Fruit fly (Drosophila melanogaster) whole organism, wandering third instar larva: ENCODE data around the gene CG7878.

Experiments
- Abd-B ChIP-seq: fragments of >200 bp; optimal IDR thresholded peaks from 2 replicates; lab custom pipeline; 2017; ENCODE audit warnings: missing biosample characterization, missing genetic modification characterization
- CG32264 ChIP-seq: fragments of 200-800 bp; sonication (Bioruptor generic); optimal IDR thresholded peaks from 2 replicates; lab custom pipeline; 2016; ENCODE audit warnings: missing biosample characterization, missing genetic modification characterization
- CrebA ChIP-seq: fragments of 200-800 bp; sonication (Bioruptor generic); optimal IDR thresholded peaks from 2 replicates; lab custom pipeline; 2016; ENCODE audit warnings: missing biosample characterization, mild to moderate bottlenecking, missing genetic modification characterization, borderline replicate concordance
- Dfd ChIP-seq: fragments of >200 bp; optimal IDR thresholded peaks from 2 replicates; lab custom pipeline; 2017; ENCODE audit warnings: missing biosample characterization, missing genetic modification characterization
- Dif ChIP-seq: fragments of 200-275, 200-300 bp; sonication (Bioruptor generic); optimal IDR thresholded peaks from 2 replicates; lab custom pipeline; 2018; ENCODE audit warnings: missing biosample characterization, missing genetic modification characterization; ENCODE audit not compliant: partially characterized antibody
- GATAd ChIP-seq: sonication (Bioruptor generic); optimal IDR thresholded peaks from 2 replicates; lab custom pipeline; 2016; ENCODE audit warnings: missing biosample characterization, missing genetic modification characterization
- HLH106 ChIP-seq: fragments of 200-800 bp; optimal IDR thresholded peaks from 3 replicates; lab custom pipeline; 2019; ENCODE audit warnings: missing biosample characterization, mild to moderate bottlenecking, missing genetic modification characterization, moderate library complexity
- Hnf4 ChIP-seq: fragments of 200-800 bp; sonication (Bioruptor generic); optimal IDR thresholded peaks from 2 replicates; lab custom pipeline; 2016; ENCODE audit warnings: missing biosample characterization, mild to moderate bottlenecking, missing genetic modification characterization
- Hr78 ChIP-seq: fragments of >200 bp; optimal IDR thresholded peaks from 2 replicates; lab custom pipeline; 2017; ENCODE audit warnings: missing biosample characterization, missing genetic modification characterization
- Hr83 ChIP-seq: fragments of 200-300 bp; sonication (Bioruptor generic); optimal IDR thresholded peaks from 2 replicates; lab custom pipeline; 2016; ENCODE audit warnings: missing biosample characterization, mild to moderate bottlenecking, missing genetic modification characterization, moderate library complexity; ENCODE audit not compliant: poor library complexity, severe bottlenecking
- Mio ChIP-seq: sonication (Bioruptor generic); optimal IDR thresholded peaks from 2 replicates; lab custom pipeline; 2016; ENCODE audit warnings: missing biosample characterization, missing genetic modification characterization
- Myc ChIP-seq: fragments of >200 bp; optimal IDR thresholded peaks from 2 replicates; lab custom pipeline; 2017
- N ChIP-seq: fragments of >200 bp; optimal IDR thresholded peaks from 2 replicates; lab custom pipeline; 2018; ENCODE audit warnings: missing biosample characterization, missing external identifiers, missing genetic modification characterization
- OdsH ChIP-seq: fragments of 200-800 bp; sonication (Bioruptor generic); optimal IDR thresholded peaks from 2 replicates; lab custom pipeline; 2016; ENCODE audit warnings: missing biosample characterization, mild to moderate bottlenecking, missing genetic modification characterization
- Rel ChIP-seq, 2 experiments: fragments of 200-800 bp; sonication (Bioruptor generic) in 1 of 2; optimal IDR thresholded peaks; 2 replicates in 1 of 2; 3 replicates in 1 of 2; lab custom pipeline; 2016 to 2019; ENCODE audit warnings: mild to moderate bottlenecking in 2 of 2, missing biosample characterization in 2 of 2, missing genetic modification characterization in 2 of 2, moderate library complexity in 1 of 2
- Sp1 ChIP-seq: fragments of 200-800 bp; sonication (Bioruptor generic); optimal IDR thresholded peaks from 3 replicates; lab custom pipeline; 2019; ENCODE audit warnings: missing biosample characterization, mild to moderate bottlenecking, missing genetic modification characterization, moderate library complexity
- br ChIP-seq: fragments of 200-800 bp; sonication (Bioruptor generic); optimal IDR thresholded peaks from 2 replicates; lab custom pipeline; 2016; ENCODE audit warnings: missing biosample characterization, missing genetic modification characterization
- brk ChIP-seq: fragments of 200-800 bp; sonication (Bioruptor generic); optimal IDR thresholded peaks from 2 replicates; lab custom pipeline; 2016; ENCODE audit warnings: missing biosample characterization, mild to moderate bottlenecking, missing genetic modification characterization
- dl ChIP-seq, 2 experiments: fragments of 175-275, 200-275 bp in 1 of 2; fragments of 200-275 bp in 1 of 2; sonication (Bioruptor generic); optimal IDR thresholded peaks; lab custom pipeline; 2018; ENCODE audit warnings: mild to moderate bottlenecking in 2 of 2, missing biosample characterization in 2 of 2, missing genetic modification characterization in 2 of 2, moderate library complexity in 2 of 2; ENCODE audit not compliant: partially characterized antibody in 2 of 2, insufficient read depth in 1 of 2
- dmrt93B ChIP-seq: fragments of 200-800 bp; sonication (Bioruptor generic); optimal IDR thresholded peaks from 2 replicates; lab custom pipeline; 2018; ENCODE audit warnings: missing biosample characterization, mild to moderate bottlenecking, missing genetic modification characterization
- dsf ChIP-seq: sonication (Bioruptor generic); optimal IDR thresholded peaks from 2 replicates; lab custom pipeline; 2016; ENCODE audit warnings: missing biosample characterization, missing genetic modification characterization, borderline replicate concordance
- ey ChIP-seq: fragments of 200-800 bp; sonication (Bioruptor generic); optimal IDR thresholded peaks from 2 replicates; lab custom pipeline; 2016; ENCODE audit warnings: missing biosample characterization, missing genetic modification characterization
- foxo ChIP-seq, 2 experiments: fragments of 200-800 bp; sonication (Bioruptor generic); optimal IDR thresholded peaks; 2 replicates in 1 of 2; 3 replicates in 1 of 2; lab custom pipeline; 2016 to 2017; ENCODE audit warnings: missing biosample characterization in 2 of 2, missing genetic modification characterization in 2 of 2
- fru ChIP-seq: fragments of 200-800 bp; sonication (Bioruptor generic); optimal IDR thresholded peaks from 3 replicates; lab custom pipeline; 2016; ENCODE audit warnings: missing biosample characterization, mild to moderate bottlenecking, missing genetic modification characterization
- h ChIP-seq: fragments of 200-800 bp; sonication (Bioruptor generic); optimal IDR thresholded peaks from 3 replicates; lab custom pipeline; 2016; ENCODE audit warnings: missing biosample characterization, mild to moderate bottlenecking, missing genetic modification characterization
- jim ChIP-seq: fragments of 175-275, 200-325 bp; sonication (Bioruptor generic); optimal IDR thresholded peaks from 2 replicates; lab custom pipeline; 2016; ENCODE audit warnings: missing biosample characterization, mild to moderate bottlenecking, missing genetic modification characterization
- lola ChIP-seq: fragments of >200 bp; optimal IDR thresholded peaks from 2 replicates; lab custom pipeline; 2017; ENCODE audit warnings: missing biosample characterization, missing genetic modification characterization
- pan ChIP-seq: fragments of >200 bp; optimal IDR thresholded peaks from 2 replicates; lab custom pipeline; 2017
- psq ChIP-seq: fragments of 200-800 bp; sonication (Bioruptor generic); optimal IDR thresholded peaks from 3 replicates; lab custom pipeline; 2017; ENCODE audit warnings: missing biosample characterization, mild to moderate bottlenecking, missing genetic modification characterization, moderate library complexity
- rgr ChIP-seq: fragments of 200-800 bp; sonication (Bioruptor generic); optimal IDR thresholded peaks from 3 replicates; lab custom pipeline; 2016; ENCODE audit warnings: missing biosample characterization, mild to moderate bottlenecking, missing genetic modification characterization
- sage ChIP-seq: fragments of 200-800 bp; sonication (Bioruptor generic); optimal IDR thresholded peaks from 2 replicates; lab custom pipeline; 2016; ENCODE audit warnings: missing biosample characterization, mild to moderate bottlenecking, missing genetic modification characterization
- sv ChIP-seq: fragments of 200-800 bp; sonication (Bioruptor generic); optimal IDR thresholded peaks from 3 replicates; lab custom pipeline; 2016; ENCODE audit warnings: missing biosample characterization, missing genetic modification characterization
- tai ChIP-seq: sonication (Bioruptor generic); optimal IDR thresholded peaks from 2 replicates; lab custom pipeline; 2016; ENCODE audit warnings: missing biosample characterization, missing genetic modification characterization
- usp ChIP-seq: fragments of >200 bp; optimal IDR thresholded peaks from 2 replicates; lab custom pipeline; 2017; ENCODE audit warnings: missing biosample characterization, missing genetic modification characterization
- woc ChIP-seq: sonication (Bioruptor generic); optimal IDR thresholded peaks from 2 replicates; lab custom pipeline; 2016; ENCODE audit warnings: missing biosample characterization, mild to moderate bottlenecking, missing genetic modification characterization

CG7878 gene

DNA sequence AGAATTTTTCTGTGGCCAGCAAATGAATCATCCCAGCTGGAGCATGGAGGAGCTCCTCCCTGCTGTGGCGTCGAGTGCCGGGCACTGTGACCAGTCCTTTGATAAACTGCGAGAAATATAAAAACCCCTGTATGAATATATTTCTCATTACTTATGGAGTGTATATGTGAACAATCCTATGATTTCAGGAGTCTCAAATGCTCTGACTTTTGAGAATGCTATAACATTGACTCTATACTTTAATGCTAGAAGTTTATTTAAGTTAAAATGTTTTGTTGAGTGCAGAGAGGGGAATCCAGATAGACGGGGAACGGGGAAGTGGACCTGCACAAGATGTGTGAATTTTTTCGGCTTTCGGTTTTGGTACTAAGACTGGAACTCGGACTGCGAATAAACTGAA is 19.6 kb downstream of the CG7878 start:
- TF ChIP-seq tai (GFP tag; lab: Kevin White, UChicago) (peak; percentile 14), HLH106 (tag; lab: Kevin White, UChicago) (peak; percentile 76), br (GFP tag; lab: Kevin White, UChicago) (peak; percentile 79), Hnf4 (GFP tag; lab: Kevin White, UChicago) (peak; percentile 80), lola (no peak), rgr (GFP tag; lab: Kevin White, UChicago) (peak; percentile 80), pan (no peak), OdsH (GFP tag; lab: Kevin White, UChicago) (peak; percentile 73), h (GFP tag; lab: Kevin White, UChicago) (peak; percentile 85), brk (GFP tag; lab: Kevin White, UChicago) (peak; percentile 26), woc (peak; percentile 61), Dif (GFP tag; lab: Kevin White, UChicago) (no peak), Hr78 (GFP tag; lab: Kevin White, UChicago) (no peak), Rel (GFP tag; optimal IDR thresholded peaks at IDR 0.05; lab: Kevin White, UChicago) (no peak), Rel (tag; optimal IDR thresholded peaks at IDR 0.05; lab: Kevin White, UChicago) (peak; percentile 5), usp (GFP tag; lab: Kevin White, UChicago) (no peak), sv (GFP tag; lab: Kevin White, UChicago) (no peak), psq (peak; percentile 66), fru (GFP tag; lab: Kevin White, UChicago) (peak; percentile 87), dmrt93B (GFP tag; lab: Kevin White, UChicago) (peak; percentile 42), CrebA (GFP tag; lab: Kevin White, UChicago) (no peak), dl (GFP tag; optimal IDR thresholded peaks at IDR 0.05; lab: Kevin White, UChicago; ENCODE audit: insufficient read depth in 1 of 2, partially characterized antibody in 2 of 2) (no peak), jim (GFP tag; lab: Kevin White, UChicago) (no peak), Abd-B (GFP tag; lab: Kevin White, UChicago) (no peak), N (GFP tag; lab: Kevin White, UChicago) (no peak), ey (GFP tag; lab: Kevin White, UChicago) (peak; percentile 85), Hr83 (GFP tag; lab: Kevin White, UChicago) (no peak), GATAd (no peak), dsf (GFP tag; lab: Kevin White, UChicago) (no peak), foxo (GFP tag; optimal IDR thresholded peaks at IDR 0.05; lab: Kevin White, UChicago) (peak in 1 of 2 experiments; percentile 80), Sp1 (peak; percentile 73), Myc (lab: Kevin White, UChicago) (no peak), Mio (GFP tag; lab: Kevin White, UChicago) (no peak), sage (peak; percentile 64), Dfd (GFP tag; lab: Kevin White, UChicago) (no peak)

- TF ChIP-seq Abd-B (GFP tag; lab: Kevin White, UChicago) = no peak
- TF ChIP-seq tai (GFP tag; lab: Kevin White, UChicago) = no peak
- no peak for TF ChIP-seq dmrt93B (GFP tag; lab: Kevin White, UChicago)
- TF ChIP-seq br (GFP tag; lab: Kevin White, UChicago) = no peak
These were observed 23.2 kb downstream of the CG7878 start for dm6 chr3R:8145764-8146163.

- TF ChIP-seq GATAd (no peak), Hnf4 (GFP tag; lab: Kevin White, UChicago) (no peak), foxo (GFP tag; optimal IDR thresholded peaks at IDR 0.05; lab: Kevin White, UChicago) (no peak), N (GFP tag; lab: Kevin White, UChicago) (no peak), br (GFP tag; lab: Kevin White, UChicago) (no peak), CG32264 (GFP tag; lab: Kevin White, UChicago) (no peak)
These were observed 24.4 kb downstream of the CG7878 start for dm6 chr3R:8146892-8147384.
